Fruit fly (Drosophila melanogaster) whole organism, prepupa: ENCODE measurements around the gene Cyp4ae1.
A peak's percentile ranks its signal among the peaks of the same experiment; 100 is the strongest.

Source experiments
- Blimp-1 ChIP-seq: fragments of 200-800 bp; sonication (Bioruptor generic); optimal IDR thresholded peaks from 3 replicates; lab custom pipeline; 2017; ENCODE audit warnings: missing biosample characterization, missing genetic modification characterization, mild to moderate bottlenecking, moderate library complexity, missing genetic modification reagents
- CG10669 ChIP-seq: fragments of 200-800 bp; sonication (Bioruptor generic); optimal IDR thresholded peaks from 3 replicates; lab custom pipeline; 2018; ENCODE audit warnings: missing biosample characterization, mild to moderate bottlenecking, missing genetic modification characterization, moderate library complexity
- CG11294 ChIP-seq: fragments of 200-800 bp; sonication (Bioruptor generic); IDR thresholded peaks from 2 replicates; pipeline ENCODE4 v1.3.6; 2022; ENCODE audit warnings: missing biosample characterization, missing genetic modification characterization
- CG11762 ChIP-seq: fragments of 200-800 bp; sonication (Bioruptor generic); optimal IDR thresholded peaks from 3 replicates; lab custom pipeline; 2016; ENCODE audit warnings: missing biosample characterization, missing genetic modification characterization; ENCODE audit not compliant: insufficient read depth
- CG11902 ChIP-seq: fragments of 200-800 bp; sonication (Bioruptor generic); optimal IDR thresholded peaks from 3 replicates; lab custom pipeline; 2016; ENCODE audit warnings: missing biosample characterization, missing genetic modification characterization
- CG15336 ChIP-seq: fragments of 200-800 bp; sonication (Bioruptor generic); IDR thresholded peaks from 2 replicates; pipeline ENCODE4 v1.3.6; 2022; ENCODE audit warnings: missing biosample characterization, missing genetic modification characterization
- CG1621 ChIP-seq: fragments of 200-800 bp; sonication (Bioruptor generic); optimal IDR thresholded peaks from 3 replicates; lab custom pipeline; 2018; ENCODE audit warnings: missing biosample characterization, mild to moderate bottlenecking, missing genetic modification characterization
- CG3032 ChIP-seq: fragments of 200-800 bp; optimal IDR thresholded peaks from 2 replicates; lab custom pipeline; 2019; ENCODE audit warnings: missing biosample characterization, mild to moderate bottlenecking, missing genetic modification characterization, moderate library complexity
- CG31627 ChIP-seq: fragments of 200-800 bp; sonication (Bioruptor generic); optimal IDR thresholded peaks from 3 replicates; lab custom pipeline; 2016; ENCODE audit warnings: missing biosample characterization, missing genetic modification characterization
- CG32006 ChIP-seq: fragments of 200-800 bp; sonication (Bioruptor generic); optimal IDR thresholded peaks from 3 replicates; lab custom pipeline; 2017; ENCODE audit warnings: missing biosample characterization, mild to moderate bottlenecking, missing genetic modification characterization
- CG34406 ChIP-seq: fragments of 200-800 bp; sonication (Bioruptor generic); optimal IDR thresholded peaks from 3 replicates; lab custom pipeline; 2016; ENCODE audit warnings: missing biosample characterization, missing genetic modification characterization
- CG3919 ChIP-seq: fragments of 200-800 bp; sonication (Bioruptor generic); optimal IDR thresholded peaks from 3 replicates; lab custom pipeline; 2016; ENCODE audit warnings: missing biosample characterization, missing genetic modification characterization
- CG4318 ChIP-seq: fragments of 200-800 bp; sonication (Bioruptor generic); optimal IDR thresholded peaks from 3 replicates; lab custom pipeline; 2017; ENCODE audit warnings: missing biosample characterization, mild to moderate bottlenecking, missing genetic modification characterization
- CG6163 ChIP-seq: fragments of 200-800 bp; sonication (Bioruptor generic); IDR thresholded peaks from 3 replicates; pipeline ENCODE4 v1.3.6; 2022; ENCODE audit warnings: missing biosample characterization, missing genetic modification characterization
- CG6276 ChIP-seq: fragments of 200-800 bp; sonication (Bioruptor generic); optimal IDR thresholded peaks from 2 replicates; lab custom pipeline; 2017; ENCODE audit warnings: missing biosample characterization, mild to moderate bottlenecking, missing genetic modification characterization
- CG6808 ChIP-seq: fragments of 200-800 bp; sonication (Bioruptor generic); optimal IDR thresholded peaks from 3 replicates; lab custom pipeline; 2017; ENCODE audit warnings: missing biosample characterization, missing genetic modification characterization, mild to moderate bottlenecking, moderate library complexity, missing genetic modification reagents
- CG6854 ChIP-seq: fragments of 200-800 bp; sonication (Bioruptor generic); optimal IDR thresholded peaks from 2 replicates; lab custom pipeline; 2017; ENCODE audit warnings: missing biosample characterization, mild to moderate bottlenecking, missing genetic modification characterization
- CG7368 ChIP-seq: fragments of 200-800 bp; sonication (Bioruptor generic); optimal IDR thresholded peaks from 3 replicates; lab custom pipeline; 2016; ENCODE audit warnings: missing biosample characterization, missing genetic modification characterization
- CG8119 ChIP-seq: fragments of 200-800 bp; sonication (Bioruptor generic); IDR thresholded peaks from 3 replicates; pipeline ENCODE4 v1.3.6; 2022; ENCODE audit warnings: missing biosample characterization, missing genetic modification characterization
- CG8319 ChIP-seq: fragments of 200-800 bp; sonication (Bioruptor generic); optimal IDR thresholded peaks from 3 replicates; lab custom pipeline; 2016; ENCODE audit warnings: missing biosample characterization, missing genetic modification characterization
- CG9139 ChIP-seq: fragments of 200-800 bp; sonication (Bioruptor generic); optimal IDR thresholded peaks from 3 replicates; lab custom pipeline; 2017; ENCODE audit warnings: missing biosample characterization, mild to moderate bottlenecking, missing genetic modification characterization
- Eip75B ChIP-seq: fragments of 200-800 bp; sonication (Bioruptor generic); optimal IDR thresholded peaks from 3 replicates; lab custom pipeline; 2016; ENCODE audit warnings: missing biosample characterization, missing genetic modification characterization
- Eip78C ChIP-seq: fragments of 200-800 bp; sonication (Bioruptor generic); peaks from one replicate; lab custom pipeline; 2016; ENCODE audit warnings: missing biosample characterization, missing genetic modification characterization
- Eip93F ChIP-seq: fragments of 200-800 bp; sonication (Bioruptor generic); optimal IDR thresholded peaks from 2 replicates; lab custom pipeline; 2016; ENCODE audit warnings: missing biosample characterization, mild to moderate bottlenecking, missing genetic modification characterization
- Ets21C ChIP-seq: fragments of 200-800 bp; sonication (Bioruptor generic); optimal IDR thresholded peaks from 3 replicates; lab custom pipeline; 2016; ENCODE audit warnings: missing biosample characterization, missing genetic modification characterization
- Ets96B ChIP-seq: fragments of 200-800 bp; optimal IDR thresholded peaks from 2 replicates; lab custom pipeline; 2019; ENCODE audit warnings: missing biosample characterization, mild to moderate bottlenecking, missing genetic modification characterization, moderate library complexity
- Gug ChIP-seq: fragments of 200-800 bp; sonication (Bioruptor generic); IDR thresholded peaks from 2 replicates; pipeline ENCODE4 v1.3.6; 2022; ENCODE audit warnings: missing biosample characterization, missing genetic modification characterization
- Hr38 ChIP-seq: sonication (Bioruptor generic); optimal IDR thresholded peaks from 2 replicates; lab custom pipeline; 2016; ENCODE audit warnings: missing biosample characterization, missing genetic modification characterization
- Hr39 ChIP-seq: fragments of 200-800 bp; sonication (Bioruptor generic); optimal IDR thresholded peaks from 2 replicates; lab custom pipeline; 2016; ENCODE audit warnings: missing biosample characterization, missing genetic modification characterization
- Lpt ChIP-seq: fragments of 200-800 bp; sonication (Bioruptor generic); optimal IDR thresholded peaks from 3 replicates; lab custom pipeline; 2016; ENCODE audit warnings: missing biosample characterization, missing genetic modification characterization
- Met ChIP-seq: fragments of 200-800 bp; sonication (Bioruptor generic); optimal IDR thresholded peaks from 3 replicates; lab custom pipeline; 2016; ENCODE audit warnings: missing biosample characterization, missing genetic modification characterization
- OdsH ChIP-seq: fragments of 200-800 bp; sonication (Bioruptor generic); optimal IDR thresholded peaks from 3 replicates; lab custom pipeline; 2016; ENCODE audit warnings: missing biosample characterization, missing genetic modification characterization
- Smox ChIP-seq: fragments of 200-800 bp; sonication (Bioruptor generic); optimal IDR thresholded peaks from 3 replicates; lab custom pipeline; 2016; ENCODE audit warnings: missing biosample characterization, missing genetic modification characterization
- Sox102F ChIP-seq: fragments of 200-800 bp; sonication (Bioruptor generic); optimal IDR thresholded peaks from 2 replicates; lab custom pipeline; 2016; ENCODE audit warnings: missing biosample characterization, mild to moderate bottlenecking, missing genetic modification characterization
- Sox14 ChIP-seq: fragments of 200-800 bp; sonication (Bioruptor generic); optimal IDR thresholded peaks from 3 replicates; lab custom pipeline; 2016; ENCODE audit warnings: missing biosample characterization, missing genetic modification characterization
- Sox15 ChIP-seq: fragments of 200-800 bp; sonication (Bioruptor generic); optimal IDR thresholded peaks from 3 replicates; lab custom pipeline; 2016; ENCODE audit warnings: missing biosample characterization, missing genetic modification characterization
- achi ChIP-seq: fragments of 200-800 bp; sonication (Bioruptor generic); optimal IDR thresholded peaks from 3 replicates; lab custom pipeline; 2016; ENCODE audit warnings: missing biosample characterization, missing genetic modification characterization
- acj6 ChIP-seq: fragments of 200-800 bp; sonication (Bioruptor generic); optimal IDR thresholded peaks from 3 replicates; lab custom pipeline; 2016; ENCODE audit warnings: missing biosample characterization, missing genetic modification characterization
- cyc ChIP-seq: fragments of 200-800 bp; sonication (Bioruptor generic); optimal IDR thresholded peaks from 3 replicates; lab custom pipeline; 2016; ENCODE audit warnings: missing biosample characterization, missing genetic modification characterization
- dac ChIP-seq: fragments of 200-800 bp; sonication (Bioruptor generic); optimal IDR thresholded peaks from 2 replicates; lab custom pipeline; 2017; ENCODE audit warnings: missing biosample characterization, mild to moderate bottlenecking, missing genetic modification characterization
- dsx ChIP-seq: fragments of 200-800 bp; optimal IDR thresholded peaks from 3 replicates; lab custom pipeline; 2019; ENCODE audit warnings: missing biosample characterization, mild to moderate bottlenecking, missing genetic modification characterization, moderate library complexity; ENCODE audit not compliant: poor library complexity, severe bottlenecking
- eg ChIP-seq: fragments of 200-800 bp; sonication (Bioruptor generic); IDR thresholded peaks from 3 replicates; pipeline ENCODE4 v1.3.6; 2022; ENCODE audit warnings: missing biosample characterization, missing genetic modification characterization
- fd59A ChIP-seq: fragments of 200-800 bp; sonication (Bioruptor generic); optimal IDR thresholded peaks from 2 replicates; lab custom pipeline; 2017; ENCODE audit warnings: missing biosample characterization, mild to moderate bottlenecking, missing genetic modification characterization, missing genetic modification reagents
- fkh ChIP-seq: fragments of 200-800 bp; sonication (Bioruptor generic); optimal IDR thresholded peaks from 3 replicates; lab custom pipeline; 2017; ENCODE audit warnings: missing biosample characterization, mild to moderate bottlenecking, missing genetic modification characterization, moderate library complexity
- lz ChIP-seq: fragments of 200-800 bp; sonication (Bioruptor generic); optimal IDR thresholded peaks from 3 replicates; lab custom pipeline; 2016; ENCODE audit warnings: missing biosample characterization, missing genetic modification characterization
- net ChIP-seq: fragments of 200-800 bp; sonication (Bioruptor generic); optimal IDR thresholded peaks from 3 replicates; lab custom pipeline; 2016; ENCODE audit warnings: missing biosample characterization, missing genetic modification characterization
- pdm3 ChIP-seq: fragments of 200-800 bp; sonication (Bioruptor generic); optimal IDR thresholded peaks from 3 replicates; lab custom pipeline; 2016; ENCODE audit warnings: missing biosample characterization, missing genetic modification characterization
- salr ChIP-seq, 2 experiments: fragments of 200-800 bp; sonication (Bioruptor generic); optimal IDR thresholded peaks; 3 replicates each; lab custom pipeline; 2016 to 2018; ENCODE audit warnings: missing biosample characterization in 2 of 2, missing genetic modification characterization in 2 of 2, mild to moderate bottlenecking in 1 of 2
- spab ChIP-seq: fragments of 200-800 bp; sonication (Bioruptor generic); optimal IDR thresholded peaks from 2 replicates; lab custom pipeline; 2017; ENCODE audit warnings: missing biosample characterization, mild to moderate bottlenecking, missing genetic modification characterization, missing genetic modification reagents
- ss ChIP-seq, 2 experiments: fragments of 200-800 bp; sonication (Bioruptor generic); optimal IDR thresholded peaks; 2 replicates in 1 of 2; 3 replicates in 1 of 2; lab custom pipeline; 2017 to 2018; ENCODE audit warnings: mild to moderate bottlenecking in 2 of 2, missing biosample characterization in 2 of 2, missing genetic modification characterization in 2 of 2, moderate library complexity in 1 of 2
- svp ChIP-seq: fragments of 200-800 bp; sonication (Bioruptor generic); peaks from one replicate; lab custom pipeline; 2016; ENCODE audit warnings: missing biosample characterization, missing genetic modification characterization
- topi ChIP-seq: fragments of 200-800 bp; sonication (Bioruptor generic); optimal IDR thresholded peaks from 3 replicates; lab custom pipeline; 2016; ENCODE audit warnings: missing biosample characterization, missing genetic modification characterization
- vri ChIP-seq: fragments of 200-800 bp; sonication (Bioruptor generic); optimal IDR thresholded peaks from 3 replicates; lab custom pipeline; 2016; ENCODE audit warnings: missing biosample characterization, mild to moderate bottlenecking, missing genetic modification characterization

Cyp4ae1 gene

dm6 chrX:2141854-2142216, 37.0 kb upstream of the Cyp4ae1 start:
- TF ChIP-seq Hr38 (GFP tag; lab: Kevin White, UChicago), result no peak
- peak; percentile 52 for TF ChIP-seq Sox102F (GFP tag; lab: Kevin White, UChicago)
- TF ChIP-seq CG6808 (GFP tag; lab: Kevin White, UChicago), result peak; percentile 53
- TF ChIP-seq Hr39 (GFP tag; lab: Kevin White, UChicago), result no peak
- TF ChIP-seq fkh (GFP tag; lab: Kevin White, UChicago), result peak; percentile 95
- peak; percentile 9 for TF ChIP-seq pdm3 (GFP tag; lab: Kevin White, UChicago)
- TF ChIP-seq salr (GFP tag; optimal IDR thresholded peaks at IDR 0.05; lab: Kevin White, UChicago), result peak in 1 of 2 experiments; percentile 18
- no peak for TF ChIP-seq CG11294 (GFP tag; lab: Robert Waterston, UW)
- TF ChIP-seq CG8119, result no peak
- TF ChIP-seq CG8319 (GFP tag; lab: Kevin White, UChicago), result no peak
- TF ChIP-seq Ets21C (GFP tag; lab: Kevin White, UChicago), result no peak
- TF ChIP-seq Met, result peak; percentile 58
- no peak for TF ChIP-seq CG31627 (GFP tag; lab: Kevin White, UChicago)
- no peak for TF ChIP-seq spab
- peak; percentile 14 for TF ChIP-seq CG7368 (GFP tag; lab: Kevin White, UChicago)
- peak; percentile 75 for TF ChIP-seq svp (GFP tag; lab: Kevin White, UChicago)
- peak; percentile 14 for TF ChIP-seq OdsH
- TF ChIP-seq achi (GFP tag; lab: Kevin White, UChicago), result peak; percentile 29
- TF ChIP-seq CG10669, result peak; percentile 12
- TF ChIP-seq topi, result peak; percentile 31
- TF ChIP-seq vri (GFP tag; lab: Kevin White, UChicago), result peak; percentile 85
- TF ChIP-seq Smox, result no peak
- TF ChIP-seq CG6276 (GFP tag; lab: Kevin White, UChicago), result peak; percentile 59
- TF ChIP-seq CG4318, result no peak
- no peak for TF ChIP-seq Gug
- TF ChIP-seq Eip78C, result peak; percentile 86
- TF ChIP-seq fd59A (GFP tag; lab: Kevin White, UChicago), result no peak
- TF ChIP-seq CG1621 (tag; lab: Kevin White, UChicago), result no peak
- TF ChIP-seq Sox14 (GFP tag; lab: Kevin White, UChicago), result no peak
- no peak for TF ChIP-seq CG11902
- peak; percentile 22 for TF ChIP-seq CG11762
- peak; percentile 46 for TF ChIP-seq CG6854 (GFP tag; lab: Kevin White, UChicago)
- TF ChIP-seq CG3032 (tag; lab: Kevin White, UChicago), result peak; percentile 36
- TF ChIP-seq cyc, result peak; percentile 41
- TF ChIP-seq Lpt, result no peak
- TF ChIP-seq Blimp-1 (GFP tag; lab: Kevin White, UChicago), result peak; percentile 22
- no peak for TF ChIP-seq acj6 (GFP tag; lab: Kevin White, UChicago)
- TF ChIP-seq ss (GFP tag; optimal IDR thresholded peaks at IDR 0.05; lab: Kevin White, UChicago), result peak in 1 of 2 experiments; percentile 64
- peak; percentile 29 for TF ChIP-seq CG34406 (GFP tag; lab: Kevin White, UChicago)
- peak; percentile 35; the same call in 1 of the 3 replicates for TF ChIP-seq CG6163 (GFP tag; lab: Robert Waterston, UW)
- TF ChIP-seq CG3919 (GFP tag; lab: Kevin White, UChicago), result peak; percentile 42
- TF ChIP-seq lz (GFP tag; lab: Kevin White, UChicago), result no peak
- TF ChIP-seq CG32006 (GFP tag; lab: Kevin White, UChicago), result peak; percentile 50
- TF ChIP-seq CG15336 (GFP tag; lab: Robert Waterston, UW), result peak; percentile 55
- no peak for TF ChIP-seq CG9139
- no peak for TF ChIP-seq Eip93F
- TF ChIP-seq Ets96B (tag; lab: Kevin White, UChicago), result peak; percentile 16
- TF ChIP-seq dsx (GFP tag; lab: Kevin White, UChicago), result no peak
- no peak for TF ChIP-seq Eip75B (GFP tag; lab: Kevin White, UChicago)
- TF ChIP-seq Sox15 (GFP tag; lab: Kevin White, UChicago), result no peak
- TF ChIP-seq dac (GFP tag; lab: Kevin White, UChicago), result no peak
- peak; percentile 59 for TF ChIP-seq eg
- TF ChIP-seq net, result peak; percentile 6
